Fruit fly (Drosophila melanogaster) Kc167 (cell line): ENCODE measurements around the gene CG42305.

Source experiments
- Myc ChIP-seq: fragments of >200 bp; optimal IDR thresholded peaks from 2 replicates; lab custom pipeline; 2017; ENCODE audit warnings: missing external identifiers
- Sin3A ChIP-seq: fragments of >200 bp; optimal IDR thresholded peaks from 2 replicates; lab custom pipeline; 2018; ENCODE audit warnings: missing external identifiers
- h ChIP-seq: fragments of >200 bp; optimal IDR thresholded peaks from 3 replicates; lab custom pipeline; 2018; ENCODE audit warnings: missing external identifiers
- insv ChIP-seq: fragments of >200 bp; optimal IDR thresholded peaks from 3 replicates; lab custom pipeline; 2018; ENCODE audit warnings: missing external identifiers
- psq ChIP-seq: fragments of >200 bp; optimal IDR thresholded peaks from 2 replicates; lab custom pipeline; 2017; ENCODE audit warnings: missing external identifiers
- ttk ChIP-seq: sonication (Bioruptor generic); optimal IDR thresholded peaks from 2 replicates; lab custom pipeline; 2017; ENCODE audit warnings: missing external identifiers

CG42305 gene

DNA sequence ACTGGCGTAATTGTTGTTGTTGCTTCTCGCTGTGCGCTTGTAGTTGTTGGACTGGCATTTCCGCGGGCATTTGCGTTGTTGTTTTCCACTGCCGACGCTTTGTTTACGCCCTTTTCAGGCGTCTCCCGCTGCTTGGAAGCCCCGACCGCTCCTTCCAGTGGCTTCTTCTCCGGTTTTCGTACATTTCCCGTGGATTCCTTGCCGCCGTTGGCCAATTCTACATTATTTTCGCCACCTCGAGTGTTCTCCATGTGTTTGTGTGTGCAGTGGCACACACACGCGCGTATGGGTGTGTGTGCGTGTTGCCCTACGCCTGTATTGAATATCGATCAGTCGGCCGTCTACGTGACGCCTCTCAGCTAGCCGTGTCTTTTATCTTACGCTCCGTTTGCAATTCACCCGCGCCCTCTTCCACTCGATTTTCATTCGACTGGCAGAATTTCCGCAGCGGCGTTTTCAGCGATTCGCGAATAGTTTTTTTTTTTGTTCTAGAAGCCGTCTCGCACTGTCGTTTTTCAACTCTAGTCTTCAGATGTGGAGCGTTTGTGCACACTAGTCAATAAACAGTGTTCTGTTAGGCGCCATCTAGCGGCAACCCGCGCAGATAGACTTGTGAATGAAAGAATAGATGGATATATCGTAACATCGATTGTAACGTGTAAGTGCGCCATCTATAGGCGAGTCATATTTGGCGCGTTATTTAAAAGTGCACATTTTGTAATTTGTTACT lies 26.9 kb downstream of the CG42305 start, which contains the start of gene CG10600:
TSS of gene CG10600 (minus strand) at position 537 of the 730 bp plus-strand sequence.
- TF ChIP-seq Myc (lab: Kevin White, UChicago) (no peak), Sin3A (lab: Kevin White, UChicago) (no peak), insv (lab: Kevin White, UChicago) (no peak), ttk (lab: Kevin White, UChicago) (no peak), h (lab: Kevin White, UChicago) (no peak), psq (lab: Kevin White, UChicago) (no peak)

DNA sequence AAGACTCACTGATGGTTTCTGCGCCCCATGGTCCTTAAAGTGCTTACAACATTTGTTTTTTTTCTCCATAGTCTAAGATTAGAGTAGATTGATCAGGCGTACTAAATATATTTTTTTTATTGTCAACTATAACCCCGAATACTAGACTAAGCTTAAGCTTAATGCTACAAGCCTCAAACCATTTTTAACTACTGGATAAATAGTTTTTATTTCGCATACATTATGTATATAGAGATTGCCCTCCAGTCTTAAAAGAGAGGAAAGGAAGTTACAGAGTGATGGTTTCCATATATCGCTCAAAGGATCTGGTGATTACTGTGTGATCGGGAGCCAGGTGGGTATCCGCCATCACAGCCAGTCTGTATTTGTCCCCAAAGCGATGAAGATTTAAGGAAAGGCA lies 28.8 kb downstream of the CG42305 start, which contains the start of gene CG31752:
TSS of gene CG31752 (minus strand) at position 101 of the 400 bp plus-strand sequence.
- no peak for TF ChIP-seq Sin3A (lab: Kevin White, UChicago)
- TF ChIP-seq Myc (lab: Kevin White, UChicago), result no peak
- TF ChIP-seq psq (lab: Kevin White, UChicago), result no peak
- TF ChIP-seq insv (lab: Kevin White, UChicago), result no peak
- TF ChIP-seq ttk (lab: Kevin White, UChicago), result no peak
- no peak for TF ChIP-seq h (lab: Kevin White, UChicago)

DNA sequence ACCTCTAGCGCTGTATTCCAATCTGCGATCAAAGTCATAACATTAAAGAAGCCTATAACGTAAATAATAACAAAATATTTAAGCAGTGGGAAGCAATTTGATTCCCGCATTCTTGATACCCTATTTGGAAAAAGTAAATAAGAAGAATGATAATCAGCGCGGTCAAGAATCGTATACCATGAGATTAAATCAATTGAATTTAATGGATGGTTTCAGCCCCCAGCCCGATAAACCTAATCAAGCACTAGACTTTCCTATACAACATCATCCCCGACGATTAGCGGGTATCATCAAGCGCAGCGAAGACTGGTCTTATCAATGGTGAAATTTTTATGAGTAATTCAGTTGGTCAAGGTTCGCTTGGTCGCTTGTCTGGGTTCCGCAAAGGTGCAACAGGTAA lies 31.1 kb downstream of the CG42305 start:
- no peak for TF ChIP-seq insv (lab: Kevin White, UChicago)
- no peak for TF ChIP-seq psq (lab: Kevin White, UChicago)
- TF ChIP-seq Myc (lab: Kevin White, UChicago), result no peak
- TF ChIP-seq Sin3A (lab: Kevin White, UChicago), result no peak

DNA sequence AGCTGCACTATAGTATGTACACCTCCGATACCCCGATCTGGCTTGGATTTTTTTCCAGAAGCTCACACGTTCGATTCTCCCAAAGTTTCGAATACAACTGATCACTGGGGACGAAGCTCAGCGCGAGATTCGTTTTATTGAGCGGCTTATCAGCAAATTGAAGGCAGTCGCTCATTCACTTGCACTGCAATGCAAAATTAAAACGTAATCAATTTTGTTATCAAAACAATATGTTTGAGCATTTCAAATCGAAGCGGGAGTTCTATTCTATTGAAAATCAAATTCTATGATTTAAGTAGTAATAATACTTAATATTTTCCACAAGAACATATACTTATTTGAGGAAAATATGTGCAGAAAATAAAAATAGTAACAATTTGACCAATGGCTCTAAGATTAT lies 32.0 kb downstream of the CG42305 start, which contains the start of gene CG33120:
TSS of gene CG33120 (minus strand) at position 101 of the 400 bp plus-strand sequence.
- no peak for TF ChIP-seq psq (lab: Kevin White, UChicago)
- no peak for TF ChIP-seq h (lab: Kevin White, UChicago)
- TF ChIP-seq Sin3A (lab: Kevin White, UChicago), result no peak
- TF ChIP-seq insv (lab: Kevin White, UChicago), result no peak

DNA sequence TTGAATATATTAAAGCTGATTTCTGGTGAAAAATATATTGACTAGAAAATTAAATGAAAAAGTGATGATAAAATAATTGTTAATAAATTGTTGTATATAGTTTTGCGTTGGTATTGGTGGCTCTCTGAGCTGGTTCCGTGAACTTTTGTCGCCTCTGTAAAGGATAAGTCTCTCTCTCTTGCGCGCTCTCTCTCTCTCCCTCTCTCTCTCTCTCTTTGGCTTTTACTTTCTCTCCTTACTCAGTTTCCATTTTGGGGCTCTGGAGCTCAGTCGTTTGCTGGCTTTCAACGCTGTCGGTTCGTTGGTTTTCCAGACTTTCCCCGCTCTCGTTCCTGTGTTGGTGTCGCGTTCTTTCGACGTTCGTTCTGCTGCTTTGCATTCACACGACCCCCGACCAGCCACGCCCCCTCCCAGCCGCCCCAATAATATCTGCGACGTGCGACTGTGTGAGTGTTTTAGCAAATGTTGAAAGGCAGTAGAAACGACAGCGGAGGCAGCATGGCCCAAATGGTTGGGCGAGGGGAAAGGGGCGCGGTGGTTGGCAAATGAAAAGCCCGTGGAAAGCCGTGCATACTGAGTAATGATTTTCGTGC lies 32.6 kb downstream of the CG42305 start, which contains the start of gene CG17321:
TSS of gene CG17321 (plus strand) at position 268 of the 593 bp plus-strand sequence.
- no peak for TF ChIP-seq h (lab: Kevin White, UChicago)
- TF ChIP-seq psq (lab: Kevin White, UChicago), result no peak
- TF ChIP-seq ttk (lab: Kevin White, UChicago), result no peak
- no peak for TF ChIP-seq Myc (lab: Kevin White, UChicago)
- no peak for TF ChIP-seq insv (lab: Kevin White, UChicago)
- TF ChIP-seq Sin3A (lab: Kevin White, UChicago), result no peak

DNA sequence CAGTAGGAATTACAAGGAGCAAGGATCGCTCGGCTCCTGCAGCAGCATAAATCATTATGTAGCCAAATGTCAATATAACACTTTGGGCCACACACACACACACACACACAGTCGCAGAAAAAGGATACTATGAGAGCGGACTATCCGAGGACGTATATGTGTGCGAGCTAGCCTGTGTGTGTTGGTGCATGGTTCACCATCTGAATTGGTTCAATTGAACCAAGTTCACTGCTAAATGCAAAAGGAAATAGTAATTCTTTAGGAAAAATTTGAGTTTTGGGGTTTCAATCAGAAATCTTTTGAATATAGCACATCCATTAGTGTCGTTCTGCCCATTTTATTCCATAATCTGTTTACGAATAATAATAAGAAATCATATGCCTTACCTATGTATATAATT lies 33.7 kb downstream of the CG42305 start:
- TF ChIP-seq insv (lab: Kevin White, UChicago) (no peak), ttk (lab: Kevin White, UChicago) (no peak), Sin3A (lab: Kevin White, UChicago) (no peak), psq (lab: Kevin White, UChicago) (no peak), Myc (lab: Kevin White, UChicago) (no peak), h (lab: Kevin White, UChicago) (no peak)

DNA sequence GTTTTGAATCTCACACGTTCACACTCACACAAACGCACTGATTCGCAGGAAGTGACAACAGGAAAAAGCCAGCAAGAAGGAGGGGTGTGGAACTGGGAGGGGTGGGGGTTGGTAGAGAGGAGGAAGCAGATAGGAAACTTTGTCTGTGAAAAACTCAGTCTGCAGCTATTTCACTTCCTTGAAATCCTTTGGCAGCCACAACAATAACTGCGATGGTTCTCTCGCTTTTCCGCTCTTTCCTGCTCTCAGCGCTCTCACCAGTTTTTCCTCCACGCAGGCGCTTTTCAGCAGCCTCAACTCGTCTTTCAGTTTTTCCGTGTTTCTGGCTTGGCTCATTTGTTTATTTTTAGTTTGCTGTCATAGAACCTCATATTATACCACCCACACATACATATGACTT lies 34.4 kb downstream of the CG42305 start:
- TF ChIP-seq insv (lab: Kevin White, UChicago) (no peak), ttk (lab: Kevin White, UChicago) (no peak), h (lab: Kevin White, UChicago) (no peak), psq (lab: Kevin White, UChicago) (no peak), Myc (lab: Kevin White, UChicago) (no peak), Sin3A (lab: Kevin White, UChicago) (no peak)

DNA sequence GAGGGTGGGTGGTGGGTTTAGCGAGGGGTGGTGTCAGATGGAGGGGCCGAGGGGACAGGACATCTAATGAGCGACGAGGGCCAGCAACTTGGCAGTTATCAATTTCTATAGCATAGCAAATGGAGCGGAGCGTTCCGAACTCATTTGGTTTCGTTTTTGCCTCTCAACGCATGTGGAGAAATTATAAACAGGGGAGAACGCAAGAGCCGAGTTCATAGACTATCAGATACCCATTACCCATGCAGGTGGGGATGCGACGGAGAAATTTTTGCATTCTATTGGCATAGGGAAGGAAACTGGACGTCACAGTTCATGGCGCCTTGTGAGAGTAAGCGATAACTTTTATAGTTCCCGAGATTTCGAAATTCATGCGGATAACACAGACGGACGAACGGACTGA lies 39.8 kb downstream of the CG42305 start:
- no peak for TF ChIP-seq psq (lab: Kevin White, UChicago)
- no peak for TF ChIP-seq insv (lab: Kevin White, UChicago)
- TF ChIP-seq Myc (lab: Kevin White, UChicago), result no peak
- TF ChIP-seq ttk (lab: Kevin White, UChicago), result no peak
- no peak for TF ChIP-seq h (lab: Kevin White, UChicago)
- TF ChIP-seq Sin3A (lab: Kevin White, UChicago), result no peak

DNA sequence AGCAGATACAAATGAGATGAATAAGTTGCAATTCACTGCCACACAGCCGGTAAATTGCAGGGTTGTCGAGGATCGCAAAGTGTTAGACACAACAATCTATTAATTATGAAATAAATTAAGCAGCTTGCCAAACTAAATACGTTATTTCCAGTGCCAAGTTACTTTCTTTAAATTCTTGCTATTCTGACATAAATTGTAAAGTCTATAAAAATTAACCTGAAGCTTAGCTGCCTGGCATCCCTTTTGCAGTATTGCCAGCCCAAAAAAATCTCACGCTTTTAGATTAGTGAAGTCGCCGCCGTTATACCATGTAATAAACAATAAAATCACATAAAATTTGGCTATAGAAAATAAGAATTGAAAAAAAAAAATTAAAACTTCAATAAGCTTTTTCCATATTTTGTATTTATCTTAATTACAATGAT lies 45.2 kb downstream of the CG42305 start:
- TF ChIP-seq Myc (lab: Kevin White, UChicago), result no peak
- TF ChIP-seq insv (lab: Kevin White, UChicago), result no peak
- TF ChIP-seq ttk (lab: Kevin White, UChicago), result no peak
- TF ChIP-seq h (lab: Kevin White, UChicago), result no peak
- TF ChIP-seq psq (lab: Kevin White, UChicago), result no peak
- no peak for TF ChIP-seq Sin3A (lab: Kevin White, UChicago)

DNA sequence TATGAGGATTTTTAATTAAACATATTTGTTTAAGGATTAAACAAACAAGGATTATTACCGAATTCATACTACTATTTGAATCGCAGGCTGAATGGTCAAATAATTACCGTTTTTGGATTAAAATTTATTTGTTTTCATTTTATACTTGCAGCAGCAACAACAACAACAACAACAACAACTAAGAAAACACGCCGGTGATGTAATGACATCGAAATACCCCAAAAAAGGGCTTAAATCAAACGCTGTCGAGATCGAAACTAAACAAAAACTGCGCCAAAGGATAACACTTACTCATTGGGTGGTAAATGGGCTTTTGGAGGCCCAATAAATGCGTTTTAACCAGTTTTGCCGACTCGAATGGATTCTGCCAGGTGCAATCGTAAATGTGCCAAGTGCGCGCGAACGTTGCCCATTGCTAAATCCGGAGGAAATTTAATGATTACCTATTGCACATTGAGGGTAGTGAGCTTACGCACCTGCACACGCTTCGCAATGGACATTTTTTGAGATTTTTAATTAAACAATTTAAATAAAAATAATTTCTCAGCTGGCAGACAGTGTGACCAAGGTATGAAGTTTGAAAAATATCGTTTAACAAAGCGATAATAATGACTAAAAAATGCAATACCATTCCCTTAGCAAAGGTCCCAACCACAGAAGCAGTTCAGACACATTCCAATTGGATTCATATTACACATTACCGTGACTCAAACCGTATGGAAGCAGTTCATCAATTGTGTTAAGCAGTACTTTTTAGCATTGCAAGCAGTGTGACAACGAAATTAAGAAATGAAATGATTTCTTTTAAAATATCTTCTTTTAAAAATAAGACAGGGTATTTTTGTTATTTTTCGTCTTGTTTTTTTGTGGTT lies 46.4 kb downstream of the CG42305 start, which contains the start of the genes CG10602 and mRpL13:
TSS of gene CG10602 (minus strand) at position 588 of the 872 bp plus-strand sequence.
TSS of gene mRpL13 (minus strand) at position 588 of the 872 bp plus-strand sequence.
- no peak for TF ChIP-seq insv (lab: Kevin White, UChicago)
- no peak for TF ChIP-seq h (lab: Kevin White, UChicago)
- no peak for TF ChIP-seq Myc (lab: Kevin White, UChicago)
- TF ChIP-seq Sin3A (lab: Kevin White, UChicago), result no peak
- TF ChIP-seq ttk (lab: Kevin White, UChicago), result no peak
- no peak for TF ChIP-seq psq (lab: Kevin White, UChicago)
